Fruit fly (Drosophila melanogaster) whole organism, embryonic: ENCODE data around the gene fz3.

Experiments
- Aef1 ChIP-seq: fragments of 200-800 bp; sonication (Bioruptor generic); IDR thresholded peaks from 3 replicates; pipeline ENCODE4 v1.3.6; 2022; ENCODE audit warnings: missing biosample characterization, missing genetic modification characterization
- Asciz ChIP-seq: fragments of 200-800 bp; sonication (Bioruptor generic); optimal IDR thresholded peaks from 2 replicates; lab custom pipeline; 2017; ENCODE audit warnings: missing biosample characterization, mild to moderate bottlenecking, missing genetic modification characterization, missing genetic modification reagents
- B-H2 ChIP-seq: fragments of 200-800 bp; sonication (Bioruptor generic); optimal IDR thresholded peaks from 2 replicates; lab custom pipeline; 2018; ENCODE audit warnings: missing biosample characterization, mild to moderate bottlenecking, missing genetic modification characterization
- Bgb ChIP-seq: fragments of 200-800 bp; sonication (Bioruptor generic); IDR thresholded peaks from 2 replicates; pipeline ENCODE4 v1.3.6; 2022; ENCODE audit warnings: missing biosample characterization, missing genetic modification characterization; ENCODE audit not compliant: partially characterized antibody
- CG11247 ChIP-seq: fragments of 200-800 bp; sonication (Bioruptor generic); IDR thresholded peaks from 2 replicates; pipeline ENCODE4 v1.3.6; 2022; ENCODE audit warnings: missing biosample characterization, missing genetic modification characterization
- CG11504 ChIP-seq: fragments of 200-800 bp; sonication (Bioruptor generic); optimal IDR thresholded peaks from 3 replicates; lab custom pipeline; 2019; ENCODE audit warnings: missing biosample characterization, mild to moderate bottlenecking, missing genetic modification characterization, moderate library complexity
- CG11560 ChIP-seq: fragments of 200-800 bp; sonication (Bioruptor generic); IDR thresholded peaks from 3 replicates; pipeline ENCODE4 v1.3.6; 2022; ENCODE audit warnings: missing biosample characterization, missing genetic modification characterization
- CG15011 ChIP-seq: fragments of 200-800 bp; sonication (Bioruptor generic); optimal IDR thresholded peaks from 3 replicates; lab custom pipeline; 2018; ENCODE audit warnings: missing biosample characterization, mild to moderate bottlenecking, missing genetic modification characterization
- CG17328 ChIP-seq: fragments of 200-800 bp; sonication (Bioruptor generic); IDR thresholded peaks from 2 replicates; pipeline ENCODE4 v1.3.6; 2022; ENCODE audit warnings: missing biosample characterization, missing genetic modification characterization
- CG30403 ChIP-seq: fragments of 200-800 bp; sonication (Bioruptor generic); optimal IDR thresholded peaks from 3 replicates; lab custom pipeline; 2016; ENCODE audit warnings: missing biosample characterization, missing genetic modification characterization
- CG32532 ChIP-seq: fragments of 200-800 bp; sonication (Bioruptor generic); IDR thresholded peaks from 2 replicates; pipeline ENCODE4 v1.3.6; 2022; ENCODE audit warnings: missing biosample characterization, missing genetic modification characterization
- CG34224 ChIP-seq: fragments of 200-800 bp; sonication (Bioruptor generic); IDR thresholded peaks from 3 replicates; pipeline ENCODE4 v1.3.6; 2022; ENCODE audit warnings: missing biosample characterization, missing genetic modification characterization; ENCODE audit not compliant: partially characterized antibody
- CG4328 ChIP-seq: fragments of 200-800 bp; sonication (Bioruptor generic); optimal IDR thresholded peaks from 3 replicates; lab custom pipeline; 2017; ENCODE audit warnings: missing biosample characterization, missing genetic modification reagents, missing genetic modification characterization
- CG4617 ChIP-seq: fragments of 200-800 bp; sonication (Bioruptor generic); optimal IDR thresholded peaks from 3 replicates; lab custom pipeline; 2016; ENCODE audit warnings: missing biosample characterization, missing genetic modification characterization, borderline replicate concordance
- CG4730 ChIP-seq: fragments of 200-800 bp; sonication (Bioruptor generic); IDR thresholded peaks from 2 replicates; pipeline ENCODE4 v1.3.6; 2022; ENCODE audit warnings: missing biosample characterization, missing genetic modification characterization
- CG4854 ChIP-seq: fragments of 200-800 bp; sonication (Bioruptor generic); optimal IDR thresholded peaks from 2 replicates; lab custom pipeline; 2016; ENCODE audit warnings: missing biosample characterization, missing genetic modification characterization, inconsistent platforms
- CG5953 ChIP-seq: fragments of 200-800 bp; sonication (Bioruptor generic); IDR thresholded peaks from 2 replicates; pipeline ENCODE4 v1.3.6; 2022; ENCODE audit warnings: missing biosample characterization, missing genetic modification characterization
- CG7271 ChIP-seq: fragments of 200-800 bp; sonication (Bioruptor generic); optimal IDR thresholded peaks from 2 replicates; lab custom pipeline; 2018; ENCODE audit warnings: missing biosample characterization, mild to moderate bottlenecking, missing genetic modification characterization, moderate library complexity
- CG8359 ChIP-seq: fragments of 200-800 bp; sonication (Bioruptor generic); optimal IDR thresholded peaks from 2 replicates; lab custom pipeline; 2017; ENCODE audit warnings: missing biosample characterization, mild to moderate bottlenecking, missing genetic modification characterization, borderline replicate concordance
- CG9215 ChIP-seq: fragments of 200-800 bp; sonication (Bioruptor generic); IDR thresholded peaks from 2 replicates; pipeline ENCODE4 v1.3.6; 2022; ENCODE audit warnings: missing biosample characterization, missing genetic modification characterization
- CG9817 ChIP-seq: fragments of 200-800 bp; sonication (Bioruptor generic); optimal IDR thresholded peaks from 2 replicates; lab custom pipeline; 2018; ENCODE audit warnings: missing biosample characterization, mild to moderate bottlenecking, missing genetic modification characterization, moderate library complexity
- CG9876 ChIP-seq: fragments of 200-800 bp; sonication (Bioruptor generic); optimal IDR thresholded peaks from 2 replicates; lab custom pipeline; 2016; ENCODE audit warnings: missing biosample characterization, missing genetic modification characterization
- Camta ChIP-seq: fragments of 200-800 bp; sonication (Bioruptor generic); optimal IDR thresholded peaks from 2 replicates; lab custom pipeline; 2016; ENCODE audit warnings: missing biosample characterization, missing genetic modification characterization
- Dfd ChIP-seq, 2 experiments: fragments of >200 bp; optimal IDR thresholded peaks; 2 replicates each; lab custom pipeline; 2017; ENCODE audit warnings: missing biosample characterization in 2 of 2, missing genetic modification characterization in 2 of 2
- E2f1 ChIP-seq: fragments of 200-800 bp; sonication (Bioruptor generic); IDR thresholded peaks from 2 replicates; pipeline ENCODE4 v1.3.6; 2022; ENCODE audit warnings: missing biosample characterization, missing genetic modification characterization
- Eip74EF ChIP-seq, 2 experiments: fragments of 200-800 bp in 1 of 2; fragments of >200 bp in 1 of 2; sonication (Bioruptor generic) in 1 of 2; optimal IDR thresholded peaks; 2 replicates each; lab custom pipeline; 2017 to 2019; ENCODE audit warnings: missing biosample characterization in 2 of 2, missing genetic modification characterization in 2 of 2, mild to moderate bottlenecking in 1 of 2, moderate library complexity in 1 of 2
- Fer1 ChIP-seq: fragments of 200-800 bp; sonication (Bioruptor generic); optimal IDR thresholded peaks from 2 replicates; lab custom pipeline; 2017; ENCODE audit warnings: missing biosample characterization, mild to moderate bottlenecking, missing genetic modification characterization
- Fer2 ChIP-seq: fragments of 200-800 bp; sonication (Bioruptor generic); optimal IDR thresholded peaks from 2 replicates; lab custom pipeline; 2018; ENCODE audit warnings: missing biosample characterization, mild to moderate bottlenecking, missing genetic modification characterization, moderate library complexity
- GATAe ChIP-seq: fragments of 200-800 bp; sonication (Bioruptor generic); conservative IDR thresholded peaks from 2 replicates; pipeline ENCODE4 v1.3.6; 2022; ENCODE audit warnings: missing biosample characterization, missing genetic modification characterization
- H15 ChIP-seq: fragments of 200-800 bp; sonication (Bioruptor generic); IDR thresholded peaks from 3 replicates; pipeline ENCODE4 v1.3.6; 2022; ENCODE audit warnings: missing biosample characterization, missing genetic modification characterization
- HLH4C ChIP-seq: fragments of 200-800 bp; sonication (Bioruptor generic); IDR thresholded peaks from 3 replicates; pipeline ENCODE4 v1.3.6; 2022; ENCODE audit warnings: missing biosample characterization, missing genetic modification characterization; ENCODE audit not compliant: partially characterized antibody
- HmgZ ChIP-seq: fragments of 200-800 bp; sonication (Bioruptor generic); optimal IDR thresholded peaks from 2 replicates; lab custom pipeline; 2018; ENCODE audit warnings: missing biosample characterization, mild to moderate bottlenecking, missing genetic modification characterization
- MBD-R2 ChIP-seq: fragments of 200-800 bp; sonication (Bioruptor generic); IDR thresholded peaks from 2 replicates; pipeline ENCODE4 v1.3.6; 2022; ENCODE audit warnings: missing biosample characterization, missing genetic modification characterization
- NC2β ChIP-seq: fragments of 200-800 bp; sonication (Bioruptor generic); optimal IDR thresholded peaks from 2 replicates; lab custom pipeline; 2016; ENCODE audit warnings: missing biosample characterization, missing genetic modification characterization
- NfI ChIP-seq: fragments of 200-800 bp; sonication (Bioruptor generic); optimal IDR thresholded peaks from 3 replicates; lab custom pipeline; 2018; ENCODE audit warnings: missing biosample characterization, mild to moderate bottlenecking, missing genetic modification characterization, moderate library complexity
- Oli ChIP-seq: fragments of 200-800 bp; sonication (Bioruptor generic); optimal IDR thresholded peaks from 2 replicates; lab custom pipeline; 2018; ENCODE audit warnings: missing biosample characterization, mild to moderate bottlenecking, missing genetic modification characterization, moderate library complexity
- Pdp1 ChIP-seq, 2 experiments: fragments of 200-800 bp; sonication (Bioruptor generic); optimal IDR thresholded peaks; 3 replicates each; lab custom pipeline; 2016; ENCODE audit warnings: missing biosample characterization in 2 of 2, missing genetic modification characterization in 2 of 2, mild to moderate bottlenecking in 1 of 2, moderate library complexity in 1 of 2
- Stat92E ChIP-seq, 3 experiments: fragments of >200 bp in 2 of 3; fragments of 200-800 bp in 1 of 3; sonication (Bioruptor generic) in 1 of 3; optimal IDR thresholded peaks; 2 replicates each; lab custom pipeline; 2017 to 2019; ENCODE audit warnings: missing biosample characterization in 3 of 3, missing genetic modification characterization in 3 of 3, mild to moderate bottlenecking in 1 of 3, moderate library complexity in 1 of 3
- gfzf ChIP-seq: fragments of 200-800 bp; sonication (Bioruptor generic); optimal IDR thresholded peaks from 2 replicates; lab custom pipeline; 2016; ENCODE audit warnings: missing biosample characterization, mild to moderate bottlenecking, missing genetic modification characterization, moderate library complexity
- gro ChIP-seq: fragments of 200-800 bp; sonication (Bioruptor generic); optimal IDR thresholded peaks from 2 replicates; lab custom pipeline; 2016; ENCODE audit warnings: missing biosample characterization, missing genetic modification characterization
- hbn ChIP-seq: fragments of 200-800 bp; sonication (Bioruptor generic); IDR thresholded peaks from 2 replicates; pipeline ENCODE4 v1.3.6; 2022; ENCODE audit warnings: missing biosample characterization, missing genetic modification characterization; ENCODE audit not compliant: partially characterized antibody
- inv ChIP-seq: fragments of 200-800 bp; sonication (Bioruptor generic); IDR thresholded peaks from 2 replicates; pipeline ENCODE4 v1.3.6; 2022; ENCODE audit warnings: missing biosample characterization, missing genetic modification characterization; ENCODE audit not compliant: partially characterized antibody
- mam ChIP-seq: fragments of 200-800 bp; sonication (Bioruptor generic); optimal IDR thresholded peaks from 3 replicates; lab custom pipeline; 2016; ENCODE audit warnings: missing biosample characterization, missing genetic modification characterization
- nom ChIP-seq: fragments of 200-800 bp; sonication (Bioruptor generic); optimal IDR thresholded peaks from 2 replicates; lab custom pipeline; 2017; ENCODE audit warnings: missing biosample characterization, missing genetic modification characterization, mild to moderate bottlenecking, moderate library complexity, missing genetic modification reagents
- pita ChIP-seq: fragments of 200-800 bp; sonication (Bioruptor generic); optimal IDR thresholded peaks from 2 replicates; lab custom pipeline; 2017; ENCODE audit warnings: missing biosample characterization, mild to moderate bottlenecking, missing genetic modification characterization
- sob ChIP-seq: fragments of 200-800 bp; sonication (Bioruptor generic); IDR thresholded peaks from 2 replicates; pipeline ENCODE4 v1.3.6; 2022; ENCODE audit warnings: missing biosample characterization, missing genetic modification characterization
- trem ChIP-seq: fragments of 200-800 bp; optimal IDR thresholded peaks from 3 replicates; lab custom pipeline; 2019; ENCODE audit warnings: missing biosample characterization, mild to moderate bottlenecking, missing genetic modification characterization, moderate library complexity
- tup ChIP-seq: fragments of 200-800 bp; sonication (Bioruptor generic); optimal IDR thresholded peaks from 2 replicates; lab custom pipeline; 2016; ENCODE audit warnings: missing biosample characterization, mild to moderate bottlenecking, missing genetic modification characterization, moderate library complexity
- vvl ChIP-seq: fragments of 200-800 bp; sonication (Bioruptor generic); IDR thresholded peaks from 2 replicates; pipeline ENCODE4 v1.3.6; 2022; ENCODE audit warnings: missing biosample characterization, missing genetic modification characterization
- wor ChIP-seq: fragments of 200-800 bp; sonication (Bioruptor generic); IDR thresholded peaks from 2 replicates; pipeline ENCODE4 v1.3.6; 2022; ENCODE audit warnings: missing biosample characterization, missing genetic modification characterization

fz3 gene

DNA sequence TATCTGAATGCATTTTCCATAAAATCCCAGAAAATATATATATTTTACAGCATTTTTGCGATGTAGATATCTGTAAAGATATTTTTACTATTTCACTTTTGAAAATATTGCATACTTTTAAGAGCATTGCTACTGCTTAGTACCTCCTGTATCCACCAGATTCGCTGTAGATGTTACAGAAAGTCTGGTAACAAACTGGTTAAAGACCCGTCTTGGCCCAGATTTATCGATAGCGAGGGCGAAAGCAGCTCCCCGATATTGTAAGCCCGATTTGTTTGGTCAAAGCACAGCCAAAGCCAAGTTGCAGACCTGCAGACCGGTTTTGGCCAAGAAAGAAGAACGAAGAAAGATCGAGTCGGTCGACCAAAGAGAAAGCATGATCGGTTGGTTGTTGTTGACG, 14.7 kb downstream of the fz3 start, which contains the start of gene tw (continued):
- TF ChIP-seq GATAe (GFP tag; lab: Robert Waterston, UW) (no peak), CG15011 (GFP tag; lab: Kevin White, UChicago) (no peak), CG17328 (GFP tag; lab: Robert Waterston, UW) (no peak), mam (no peak), CG5953 (GFP tag; lab: Robert Waterston, UW) (no peak), CG8359 (GFP tag; lab: Kevin White, UChicago) (no peak), CG30403 (GFP tag; lab: Kevin White, UChicago) (no peak), tup (GFP tag; lab: Kevin White, UChicago) (no peak), CG11504 (tag; lab: Kevin White, UChicago) (no peak), CG4730 (GFP tag; lab: Robert Waterston, UW) (no peak), CG9215 (GFP tag; lab: Robert Waterston, UW) (no peak), CG4328 (GFP tag; lab: Kevin White, UChicago) (no peak), inv (GFP tag; lab: Robert Waterston, UW) (0 out of 2 replicates have a peak, but pooled peaks have one; percentile 6), gro (no peak), Pdp1 (GFP tag; optimal IDR thresholded peaks at IDR 0.05; lab: Kevin White, UChicago) (no peak), HmgZ (tag; lab: Kevin White, UChicago) (no peak), CG32532 (GFP tag; lab: Robert Waterston, UW) (peak; percentile 29; the same call in 1 of the 2 replicates), NC2β (GFP tag; lab: Kevin White, UChicago) (no peak), gfzf (GFP tag; lab: Kevin White, UChicago) (peak; percentile 4), Dfd (GFP tag; optimal IDR thresholded peaks at IDR 0.05; lab: Kevin White, UChicago) (no peak), CG11247 (GFP tag; lab: Robert Waterston, UW) (no peak), vvl (0 out of 2 replicates have a peak, but pooled peaks have one; percentile 16), HLH4C (GFP tag; lab: Robert Waterston, UW) (peak; percentile 29; the same call in 1 of the 3 replicates), CG4617 (GFP tag; lab: Kevin White, UChicago) (no peak), Aef1 (GFP tag; lab: Robert Waterston, UW) (no peak), Oli (no peak), CG9817 (tag; lab: Kevin White, UChicago) (no peak), pita (GFP tag; lab: Kevin White, UChicago) (peak; percentile 27), wor (GFP tag; lab: Robert Waterston, UW) (no peak), CG34224 (GFP tag; lab: Robert Waterston, UW) (peak; percentile 27; the same call in 1 of the 3 replicates), E2f1 (no peak), MBD-R2 (GFP tag; lab: Robert Waterston, UW) (peak; percentile 31; the same call in 1 of the 2 replicates), sob (GFP tag; lab: Robert Waterston, UW) (0 out of 2 replicates have a peak, but pooled peaks have one; percentile 14), NfI (GFP tag; lab: Kevin White, UChicago) (no peak), Asciz (no peak), Stat92E (GFP tag; optimal IDR thresholded peaks at IDR 0.05; lab: Kevin White, UChicago) (no peak), Bgb (peak; percentile 58; the same call in 1 of the 2 replicates), CG11560 (no peak), CG7271 (tag; lab: Kevin White, UChicago) (no peak), Fer2 (no peak), trem (tag; lab: Kevin White, UChicago) (peak; percentile 7), nom (no peak), CG9876 (GFP tag; lab: Kevin White, UChicago) (no peak), CG4854 (no peak), B-H2 (GFP tag; lab: Kevin White, UChicago) (no peak), Fer1 (GFP tag; lab: Kevin White, UChicago) (no peak), Camta (GFP tag; lab: Kevin White, UChicago) (no peak), Eip74EF (GFP tag; optimal IDR thresholded peaks at IDR 0.05; lab: Kevin White, UChicago) (no peak), H15 (GFP tag; lab: Robert Waterston, UW) (no peak), hbn (GFP tag; lab: Robert Waterston, UW) (no peak)
